Fruit fly (Drosophila melanogaster): ENCODE results near the gene CG8915.

Gene CG8915

dm6 chrX:17226681-17227019, 18.2 kb downstream of the CG8915 start, which contains the start of gene CG10598 (continued):
- peak; percentile 41; the same call in 1 of the 2 replicates for TF ChIP-seq seq (GFP tag; IDR thresholded peaks at IDR 0.05)
- TF ChIP-seq sens (GFP tag), result no peak
- no peak for TF ChIP-seq CG2875 (GFP tag; optimal IDR thresholded peaks at IDR 0.05)
- TF ChIP-seq CG13624 (GFP tag; optimal IDR thresholded peaks at IDR 0.05), result no peak
- TF ChIP-seq pfk (GFP tag; optimal IDR thresholded peaks at IDR 0.05), result no peak
- no peak for TF ChIP-seq CHES-1-like (GFP tag; optimal IDR thresholded peaks at IDR 0.05)
- TF ChIP-seq Meics (GFP tag; optimal IDR thresholded peaks at IDR 0.05), result peak; percentile 25
- TF ChIP-seq CG12071 (GFP tag; optimal IDR thresholded peaks at IDR 0.05), result no peak
- no peak for TF ChIP-seq knrl (GFP tag; IDR thresholded peaks at IDR 0.05; ENCODE audit: partially characterized antibody)
- TF ChIP-seq fd96Cb (tag; optimal IDR thresholded peaks at IDR 0.05), result no peak
- no peak for TF ChIP-seq Tbp (GFP tag; optimal IDR thresholded peaks at IDR 0.05)
- no peak for TF ChIP-seq CG1233 (GFP tag; optimal IDR thresholded peaks at IDR 0.05)
- no peak for TF ChIP-seq CG4424 (GFP tag; optimal IDR thresholded peaks at IDR 0.05)
- TF ChIP-seq jing (GFP tag; optimal IDR thresholded peaks at IDR 0.05), result no peak
- TF ChIP-seq lola (GFP tag; optimal IDR thresholded peaks at IDR 0.05), result no peak
- no peak for TF ChIP-seq Doc2 (GFP tag; IDR thresholded peaks at IDR 0.05)
- no peak for TF ChIP-seq hbn (GFP tag; IDR thresholded peaks at IDR 0.05; ENCODE audit: partially characterized antibody)
- no peak for TF ChIP-seq CG33557 (GFP tag; optimal IDR thresholded peaks at IDR 0.05)
- TF ChIP-seq CG6654 (GFP tag; optimal IDR thresholded peaks at IDR 0.05), result no peak
- TF ChIP-seq CG17328 (GFP tag; IDR thresholded peaks at IDR 0.05), result no peak
- TF ChIP-seq ara (GFP tag; IDR thresholded peaks at IDR 0.05), result no peak
- TF ChIP-seq CG13296 (GFP tag; optimal IDR thresholded peaks at IDR 0.05), result no peak
- TF ChIP-seq unc-4 (GFP tag; IDR thresholded peaks at IDR 0.05; ENCODE audit: partially characterized antibody), result no peak
- TF ChIP-seq hb (GFP tag; IDR thresholded peaks at IDR 0.05; ENCODE audit: partially characterized antibody), result no peak
- no peak for TF ChIP-seq az2 (GFP tag; optimal IDR thresholded peaks at IDR 0.05)
- TF ChIP-seq zfh2 (GFP tag; optimal IDR thresholded peaks at IDR 0.05), result no peak
- TF ChIP-seq CG1529 (GFP tag; optimal IDR thresholded peaks at IDR 0.05), result no peak
- peak; percentile 35 for TF ChIP-seq CG2678 (tag; optimal IDR thresholded peaks at IDR 0.05)
- TF ChIP-seq tna (GFP tag; IDR thresholded peaks at IDR 0.05; ENCODE audit: partially characterized antibody), result no peak
- no peak for TF ChIP-seq Dll (GFP tag; IDR thresholded peaks at IDR 0.05; ENCODE audit: partially characterized antibody)
- no peak for TF ChIP-seq rib (GFP tag; IDR thresholded peaks at IDR 0.05)
- TF ChIP-seq CrebB (tag; optimal IDR thresholded peaks at IDR 0.05), result no peak
- no peak for TF ChIP-seq HLHmδ (GFP tag; optimal IDR thresholded peaks at IDR 0.05)
- TF ChIP-seq Optix (GFP tag; IDR thresholded peaks at IDR 0.05), result no peak
- no peak for TF ChIP-seq CG6272 (GFP tag; IDR thresholded peaks at IDR 0.05)
- no peak for TF ChIP-seq wek (GFP tag; optimal IDR thresholded peaks at IDR 0.05)
- TF ChIP-seq CG12659 (GFP tag; optimal IDR thresholded peaks at IDR 0.05), result peak; percentile 11
- TF ChIP-seq Atf3 (GFP tag; optimal IDR thresholded peaks at IDR 0.05), result no peak
- TF ChIP-seq nom (GFP tag; optimal IDR thresholded peaks at IDR 0.05), result no peak
- no peak for TF ChIP-seq ssp (GFP tag; IDR thresholded peaks at IDR 0.05)
- TF ChIP-seq Dfd (GFP tag; optimal IDR thresholded peaks at IDR 0.05), result no peak
- no peak for TF ChIP-seq Lhr (GFP tag; optimal IDR thresholded peaks at IDR 0.05)
- TF ChIP-seq disco-r (GFP tag; optimal IDR thresholded peaks at IDR 0.05), result no peak
- no peak for TF ChIP-seq CG7987 (GFP tag; optimal IDR thresholded peaks at IDR 0.05)
- TF ChIP-seq CG31388 (GFP tag; optimal IDR thresholded peaks at IDR 0.05), result no peak
- TF ChIP-seq CG17186 (GFP tag; optimal IDR thresholded peaks at IDR 0.05), result no peak
- TF ChIP-seq MESR4 (GFP tag; optimal IDR thresholded peaks at IDR 0.05), result no peak
- no peak for TF ChIP-seq CG2116 (GFP tag; optimal IDR thresholded peaks at IDR 0.05)
- no peak for TF ChIP-seq cas (GFP tag; IDR thresholded peaks at IDR 0.05)
- no peak for TF ChIP-seq ham (GFP tag; IDR thresholded peaks at IDR 0.05)
- TF ChIP-seq Adf1 (GFP tag; IDR thresholded peaks at IDR 0.05), result no peak
- TF ChIP-seq CG2120 (GFP tag; optimal IDR thresholded peaks at IDR 0.05), result peak; percentile 29
